Worm (Caenorhabditis elegans) whole organism, late embryonic: ENCODE measurements around the gene F42A10.5.

Experiments
- ceh-2 ChIP-seq: sonication (generic microtip); optimal IDR thresholded peaks from 2 replicates; lab custom pipeline; 2016; ENCODE audit warnings: missing genotype, missing genetic modification characterization, missing compliant biosample characterization
- sox-4 ChIP-seq: sonication (generic microtip); optimal IDR thresholded peaks from 2 replicates; lab custom pipeline; 2017; ENCODE audit warnings: mild to moderate bottlenecking, missing genetic modification characterization, inconsistent platforms, missing compliant biosample characterization
- tbx-2 ChIP-seq: sonication (generic microtip); optimal IDR thresholded peaks from 2 replicates; lab custom pipeline; 2016; ENCODE audit warnings: missing genetic modification characterization, missing compliant biosample characterization
- unc-3 ChIP-seq, 2 experiments: fragments of 200-800 bp in 1 of 2; sonication (Bioruptor generic) in 1 of 2; sonication (generic microtip) in 1 of 2; conservative IDR thresholded peaks in 1 of 2; optimal IDR thresholded peaks in 1 of 2; 2 replicates each; pipeline versions ENCODE4 v1.3.6 to Lab custom; 2016 to 2022; ENCODE audit warnings: missing compliant biosample characterization in 2 of 2, missing genetic modification characterization in 2 of 2, missing genetic modification reagents in 1 of 2

ce11 chrIII:6206161-6206853, 33.0 kb upstream of the F42A10.5 start, which contains the start of the genes sna-3 and rps-3:
- TF ChIP-seq unc-3 (GFP tag; conservative IDR thresholded peaks at IDR 0.05; lab: Robert Waterston, UW) (no peak), unc-3 (tag; optimal IDR thresholded peaks at IDR 0.05; lab: Kevin White, UChicago) (no peak), sox-4 (tag; lab: Kevin White, UChicago) (no peak), ceh-2 (tag; lab: Kevin White, UChicago) (no peak), tbx-2 (tag; lab: Kevin White, UChicago) (peak; percentile 32)
